Fruit fly (Drosophila melanogaster): Measurements from ENCODE around the gene Lgr4.

Gene Lgr4

dm6 chrX:13135702-13136101, 53.3 kb downstream of the Lgr4 start (continued):
- TF ChIP-seq nerfin-1 (tag; optimal IDR thresholded peaks at IDR 0.05) (peak; percentile 53), trem (tag; optimal IDR thresholded peaks at IDR 0.05) (no peak), Rfx (GFP tag; IDR thresholded peaks at IDR 0.05) (peak; percentile 41; the same call in 1 of the 2 replicates), CG4854 (GFP tag; optimal IDR thresholded peaks at IDR 0.05) (peak; percentile 31), scrt (GFP tag; optimal IDR thresholded peaks at IDR 0.05) (no peak), tup (GFP tag; optimal IDR thresholded peaks at IDR 0.05) (no peak), dimm (GFP tag; IDR thresholded peaks at IDR 0.05) (0 out of 2 replicates have a peak, but pooled peaks have one; percentile 10), CG8388 (GFP tag; optimal IDR thresholded peaks at IDR 0.05) (peak; percentile 61), CG6654 (GFP tag; optimal IDR thresholded peaks at IDR 0.05) (no peak), ase (GFP tag; IDR thresholded peaks at IDR 0.05) (peak; percentile 62; the same call in 1 of the 3 replicates), kni (GFP tag; optimal IDR thresholded peaks at IDR 0.05) (no peak), CG14860 (GFP tag; IDR thresholded peaks at IDR 0.05; ENCODE audit: partially characterized antibody) (no peak), Sin3A (optimal IDR thresholded peaks at IDR 0.05) (no peak), GATAe (GFP tag; conservative IDR thresholded peaks at IDR 0.05) (no peak), Mrtf (GFP tag; IDR thresholded peaks at IDR 0.05) (peak; percentile 44; the same call in 1 of the 3 replicates), CG12942 (GFP tag; optimal IDR thresholded peaks at IDR 0.05) (peak; percentile 48), CG10267 (tag; optimal IDR thresholded peaks at IDR 0.05) (peak; percentile 27), CG17361 (GFP tag; IDR thresholded peaks at IDR 0.05) (peak; percentile 64), CG32532 (GFP tag; IDR thresholded peaks at IDR 0.05) (peak; percentile 45), z (GFP tag; IDR thresholded peaks at IDR 0.05) (no peak), CG8290 (GFP tag; optimal IDR thresholded peaks at IDR 0.05) (no peak), CG8290 (tag; optimal IDR thresholded peaks at IDR 0.05) (peak in 1 of 2 experiments; percentile 64), Dref (GFP tag; IDR thresholded peaks at IDR 0.05) (no peak), CG3281 (GFP tag; optimal IDR thresholded peaks at IDR 0.05) (no peak), Doc2 (GFP tag; IDR thresholded peaks at IDR 0.05) (0 out of 2 replicates have a peak, but pooled peaks have one; percentile 33), hb (GFP tag; IDR thresholded peaks at IDR 0.05; ENCODE audit: partially characterized antibody) (no peak), twi (tag; optimal IDR thresholded peaks at IDR 0.05) (no peak), Gsc (GFP tag; IDR thresholded peaks at IDR 0.05) (0 out of 2 replicates have a peak, but pooled peaks have one; percentile 31), pan (optimal IDR thresholded peaks at IDR 0.05) (no peak), pan (GFP tag; optimal IDR thresholded peaks at IDR 0.05 in 1 of 2, IDR thresholded peaks at IDR 0.05 in 1 of 2) (peak in 1 of 2 experiments; percentile 43), CG4328 (GFP tag; optimal IDR thresholded peaks at IDR 0.05) (no peak)

- peak; percentile 7 for TF ChIP-seq D19A (tag; optimal IDR thresholded peaks at IDR 0.05)
- TF ChIP-seq stwl (tag; optimal IDR thresholded peaks at IDR 0.05) = peak; percentile 25
- peak in 1 of 2 experiments; percentile 0 for TF ChIP-seq Pdp1 (GFP tag; optimal IDR thresholded peaks at IDR 0.05)
- TF ChIP-seq Bgb (GFP tag; IDR thresholded peaks at IDR 0.05; ENCODE audit: partially characterized antibody) = 0 out of 2 replicates have a peak, but pooled peaks have one; percentile 29
- no peak for TF ChIP-seq CG13894 (tag; optimal IDR thresholded peaks at IDR 0.05)
- TF ChIP-seq CG6791 (GFP tag; IDR thresholded peaks at IDR 0.05; ENCODE audit: partially characterized antibody) = 0 out of 3 replicates have a peak, but pooled peaks have one; percentile 42
- TF ChIP-seq CG18476 (GFP tag; optimal IDR thresholded peaks at IDR 0.05) = peak; percentile 47
- TF ChIP-seq kay (GFP tag; optimal IDR thresholded peaks at IDR 0.05) = peak; percentile 24
- TF ChIP-seq CTCF (GFP tag; optimal IDR thresholded peaks at IDR 0.05) = peak; percentile 64
- TF ChIP-seq Usf (GFP tag; optimal IDR thresholded peaks at IDR 0.05) = no peak
- peak; percentile 44 for TF ChIP-seq HLH4C (GFP tag; IDR thresholded peaks at IDR 0.05; ENCODE audit: partially characterized antibody)
- peak; percentile 25 for TF ChIP-seq HmgZ (tag; optimal IDR thresholded peaks at IDR 0.05)
- TF ChIP-seq D19B (GFP tag; optimal IDR thresholded peaks at IDR 0.05) = peak; percentile 43
- no peak for TF ChIP-seq ems (GFP tag; optimal IDR thresholded peaks at IDR 0.05)
- TF ChIP-seq CG16813 (GFP tag; IDR thresholded peaks at IDR 0.05; ENCODE audit: partially characterized antibody) = 0 out of 3 replicates have a peak, but pooled peaks have one; percentile 6
- TF ChIP-seq CG14050 (GFP tag; IDR thresholded peaks at IDR 0.05) = no peak
- peak; percentile 0 for TF ChIP-seq CG8290 (GFP tag; optimal IDR thresholded peaks at IDR 0.05)
- peak in 1 of 2 experiments; percentile 11 for TF ChIP-seq CG8290 (tag; optimal IDR thresholded peaks at IDR 0.05)
- peak; percentile 13 for TF ChIP-seq Dek (tag; optimal IDR thresholded peaks at IDR 0.05)
Measured at dm6 chrX:13134811-13135210, 54.2 kb downstream of the Lgr4 start.

Measured in whole organism, embryonic.